Fruit fly (Drosophila melanogaster) whole organism, wandering third instar larva: ENCODE results near the gene CG3386.

Experiments
- Myc ChIP-seq: fragments of >200 bp; optimal IDR thresholded peaks from 2 replicates; lab custom pipeline; 2017
- Rel ChIP-seq, 2 experiments: fragments of 200-800 bp; sonication (Bioruptor generic) in 1 of 2; optimal IDR thresholded peaks; 2 replicates in 1 of 2; 3 replicates in 1 of 2; lab custom pipeline; 2016 to 2019; ENCODE audit warnings: mild to moderate bottlenecking in 2 of 2, missing biosample characterization in 2 of 2, missing genetic modification characterization in 2 of 2, moderate library complexity in 1 of 2
- Sp1 ChIP-seq: fragments of 200-800 bp; sonication (Bioruptor generic); optimal IDR thresholded peaks from 3 replicates; lab custom pipeline; 2019; ENCODE audit warnings: missing biosample characterization, mild to moderate bottlenecking, missing genetic modification characterization, moderate library complexity
- brk ChIP-seq: fragments of 200-800 bp; sonication (Bioruptor generic); optimal IDR thresholded peaks from 2 replicates; lab custom pipeline; 2016; ENCODE audit warnings: missing biosample characterization, mild to moderate bottlenecking, missing genetic modification characterization
- dmrt93B ChIP-seq: fragments of 200-800 bp; sonication (Bioruptor generic); optimal IDR thresholded peaks from 2 replicates; lab custom pipeline; 2018; ENCODE audit warnings: missing biosample characterization, mild to moderate bottlenecking, missing genetic modification characterization
- ey ChIP-seq: fragments of 200-800 bp; sonication (Bioruptor generic); optimal IDR thresholded peaks from 2 replicates; lab custom pipeline; 2016; ENCODE audit warnings: missing biosample characterization, missing genetic modification characterization
- fru ChIP-seq: fragments of 200-800 bp; sonication (Bioruptor generic); optimal IDR thresholded peaks from 3 replicates; lab custom pipeline; 2016; ENCODE audit warnings: missing biosample characterization, mild to moderate bottlenecking, missing genetic modification characterization
- h ChIP-seq: fragments of 200-800 bp; sonication (Bioruptor generic); optimal IDR thresholded peaks from 3 replicates; lab custom pipeline; 2016; ENCODE audit warnings: missing biosample characterization, mild to moderate bottlenecking, missing genetic modification characterization

dm6 chr3L:641436-641835 lies 40.8 kb downstream of the CG3386 start:
- TF ChIP-seq h (GFP tag; lab: Kevin White, UChicago) (no peak), dmrt93B (no peak), fru (GFP tag; lab: Kevin White, UChicago) (no peak), ey (no peak), Rel (GFP tag; optimal IDR thresholded peaks at IDR 0.05; lab: Kevin White, UChicago) (no peak), Rel (tag; optimal IDR thresholded peaks at IDR 0.05; lab: Kevin White, UChicago) (no peak), Myc (lab: Kevin White, UChicago) (no peak), brk (GFP tag; lab: Kevin White, UChicago) (no peak), Sp1 (GFP tag; lab: Kevin White, UChicago) (no peak)
